Fruit fly (Drosophila melanogaster): Measurements from ENCODE around the gene Gr21a.

- TF ChIP-seq psq (optimal IDR thresholded peaks at IDR 0.05) = no peak
- no peak for TF ChIP-seq Dll (optimal IDR thresholded peaks at IDR 0.05)
- TF ChIP-seq CG8478 (optimal IDR thresholded peaks at IDR 0.05) = no peak
- no peak for TF ChIP-seq pan (optimal IDR thresholded peaks at IDR 0.05)
These were observed 35.6 kb downstream of the Gr21a start, which contains the start of the genes Saf6 and Pex12 for dm6 chr2L:815785-816389.
